Fruit fly (Drosophila melanogaster): ENCODE measurements around the gene alt.

The alt gene

dm6 chr3R:17645239-17645638, 37.1 kb downstream of the alt start:
- no peak for TF ChIP-seq h (optimal IDR thresholded peaks at IDR 0.05)
- TF ChIP-seq Myc (optimal IDR thresholded peaks at IDR 0.05) = no peak
- TF ChIP-seq ttk (optimal IDR thresholded peaks at IDR 0.05) = no peak
- no peak for TF ChIP-seq Sin3A (optimal IDR thresholded peaks at IDR 0.05)
- TF ChIP-seq insv (optimal IDR thresholded peaks at IDR 0.05) = no peak
- no peak for TF ChIP-seq psq (optimal IDR thresholded peaks at IDR 0.05)

dm6 chr3R:17644019-17644418, 38.3 kb downstream of the alt start:
- no peak for TF ChIP-seq insv (optimal IDR thresholded peaks at IDR 0.05)
- no peak for TF ChIP-seq ttk (optimal IDR thresholded peaks at IDR 0.05)
- TF ChIP-seq Sin3A (optimal IDR thresholded peaks at IDR 0.05) = no peak
- no peak for TF ChIP-seq h (optimal IDR thresholded peaks at IDR 0.05)
- no peak for TF ChIP-seq psq (optimal IDR thresholded peaks at IDR 0.05)
- no peak for TF ChIP-seq Myc (optimal IDR thresholded peaks at IDR 0.05)

dm6 chr3R:17631176-17631865, 51.0 kb downstream of the alt start:
- TF ChIP-seq h (optimal IDR thresholded peaks at IDR 0.05) (no peak), ttk (optimal IDR thresholded peaks at IDR 0.05) (no peak), insv (optimal IDR thresholded peaks at IDR 0.05) (no peak), Myc (optimal IDR thresholded peaks at IDR 0.05) (no peak), Sin3A (optimal IDR thresholded peaks at IDR 0.05) (no peak), psq (optimal IDR thresholded peaks at IDR 0.05) (no peak)

- no peak for TF ChIP-seq Sin3A (optimal IDR thresholded peaks at IDR 0.05)
- TF ChIP-seq insv (optimal IDR thresholded peaks at IDR 0.05) = no peak
- no peak for TF ChIP-seq ttk (optimal IDR thresholded peaks at IDR 0.05)
- TF ChIP-seq psq (optimal IDR thresholded peaks at IDR 0.05) = no peak
- TF ChIP-seq Myc (optimal IDR thresholded peaks at IDR 0.05) = no peak
- TF ChIP-seq h (optimal IDR thresholded peaks at IDR 0.05) = no peak
These were observed 51.9 kb downstream of the alt start, which contains the start of gene CG43175 for dm6 chr3R:17630417-17630816. Gene CG43175, plus strand, starts transcription at chr3R:17630717.

dm6 chr3R:17626827-17627226, 55.5 kb downstream of the alt start, which contains the start of gene CG14325:
Gene CG14325, plus strand, starts transcription at chr3R:17627127.
- TF ChIP-seq Myc (optimal IDR thresholded peaks at IDR 0.05) (no peak), h (optimal IDR thresholded peaks at IDR 0.05) (no peak), psq (optimal IDR thresholded peaks at IDR 0.05) (no peak), insv (optimal IDR thresholded peaks at IDR 0.05) (no peak), Sin3A (optimal IDR thresholded peaks at IDR 0.05) (no peak), ttk (optimal IDR thresholded peaks at IDR 0.05) (no peak)

- TF ChIP-seq Sin3A (optimal IDR thresholded peaks at IDR 0.05) (no peak), psq (optimal IDR thresholded peaks at IDR 0.05) (no peak), ttk (optimal IDR thresholded peaks at IDR 0.05) (no peak), Myc (optimal IDR thresholded peaks at IDR 0.05) (no peak), insv (optimal IDR thresholded peaks at IDR 0.05) (no peak), h (optimal IDR thresholded peaks at IDR 0.05) (no peak)
These were observed 57.3 kb downstream of the alt start, which contains the start of gene AttD for dm6 chr3R:17624968-17625367. Gene AttD, plus strand, starts transcription at chr3R:17625268.

- TF ChIP-seq Myc (optimal IDR thresholded peaks at IDR 0.05) (no peak), psq (optimal IDR thresholded peaks at IDR 0.05) (no peak), ttk (optimal IDR thresholded peaks at IDR 0.05) (no peak), insv (optimal IDR thresholded peaks at IDR 0.05) (no peak), Sin3A (optimal IDR thresholded peaks at IDR 0.05) (no peak), h (optimal IDR thresholded peaks at IDR 0.05) (no peak)
These were observed 57.8 kb downstream of the alt start for dm6 chr3R:17624549-17624948.

Measured in Kc167 (cell line).